Fruit fly (Drosophila melanogaster) whole organism, wandering third instar larva: Measurements from ENCODE around the gene CG15370.

ENCODE experiments used
- Abd-B ChIP-seq: fragments of >200 bp; optimal IDR thresholded peaks from 2 replicates; lab custom pipeline; 2017; ENCODE audit warnings: missing biosample characterization, missing genetic modification characterization
- CG9705 ChIP-seq: fragments of 200-800 bp; sonication (Bioruptor generic); optimal IDR thresholded peaks from 2 replicates; lab custom pipeline; 2018; ENCODE audit warnings: missing biosample characterization, mild to moderate bottlenecking, missing genetic modification characterization
- Dfd ChIP-seq: fragments of >200 bp; optimal IDR thresholded peaks from 2 replicates; lab custom pipeline; 2017; ENCODE audit warnings: missing biosample characterization, missing genetic modification characterization
- N ChIP-seq: fragments of >200 bp; optimal IDR thresholded peaks from 2 replicates; lab custom pipeline; 2018; ENCODE audit warnings: missing biosample characterization, missing external identifiers, missing genetic modification characterization
- dmrt93B ChIP-seq: fragments of 200-800 bp; sonication (Bioruptor generic); optimal IDR thresholded peaks from 2 replicates; lab custom pipeline; 2018; ENCODE audit warnings: missing biosample characterization, mild to moderate bottlenecking, missing genetic modification characterization
- foxo ChIP-seq, 2 experiments: fragments of 200-800 bp; sonication (Bioruptor generic); optimal IDR thresholded peaks; 2 replicates in 1 of 2; 3 replicates in 1 of 2; lab custom pipeline; 2016 to 2017; ENCODE audit warnings: missing biosample characterization in 2 of 2, missing genetic modification characterization in 2 of 2
- lola ChIP-seq: fragments of >200 bp; optimal IDR thresholded peaks from 2 replicates; lab custom pipeline; 2017; ENCODE audit warnings: missing biosample characterization, missing genetic modification characterization
- psq ChIP-seq: fragments of 200-800 bp; sonication (Bioruptor generic); optimal IDR thresholded peaks from 3 replicates; lab custom pipeline; 2017; ENCODE audit warnings: missing biosample characterization, mild to moderate bottlenecking, missing genetic modification characterization, moderate library complexity

dm6 chrX:9201080-9201479 is 24.2 kb upstream of the CG15370 start:
- no peak for TF ChIP-seq Dfd (GFP tag; lab: Kevin White, UChicago)
- TF ChIP-seq N (GFP tag; lab: Kevin White, UChicago) = no peak
- TF ChIP-seq dmrt93B = no peak
- TF ChIP-seq lola = no peak
- TF ChIP-seq Abd-B (GFP tag; lab: Kevin White, UChicago) = no peak
- TF ChIP-seq foxo (GFP tag; optimal IDR thresholded peaks at IDR 0.05; lab: Kevin White, UChicago) = no peak
- TF ChIP-seq psq (GFP tag; lab: Kevin White, UChicago) = no peak
- TF ChIP-seq CG9705 (GFP tag; lab: Kevin White, UChicago) = no peak
